Worm (Caenorhabditis elegans) whole organism, L1 larva: Measurements from ENCODE around the gene ZK666.8.
A peak's percentile ranks its signal among the peaks of the same experiment; 100 is the strongest.

Source experiments
- C16A3.4 ChIP-seq: fragments of 150-350 bp; optimal IDR thresholded peaks from 2 replicates; lab custom pipeline; 2014; ENCODE audit warnings: missing biosample characterization, missing genetic modification characterization
- F16B12.6 ChIP-seq: fragments of 150-350 bp; optimal IDR thresholded peaks from 2 replicates; lab custom pipeline; 2014; ENCODE audit warnings: missing biosample characterization, missing genetic modification characterization
- aha-1 ChIP-seq: fragments of 150-350 bp; optimal IDR thresholded peaks from 2 replicates; lab custom pipeline; 2014; ENCODE audit warnings: missing biosample characterization, missing genetic modification characterization
- alr-1 ChIP-seq: fragments of 200-800 bp; sonication (Bioruptor generic); optimal IDR thresholded peaks from 2 replicates; lab custom pipeline; 2018; ENCODE audit warnings: borderline replicate concordance, mild to moderate bottlenecking, missing genetic modification characterization, missing compliant biosample characterization
- ceh-63 ChIP-seq: fragments of 200-800 bp; sonication (Bioruptor generic); optimal IDR thresholded peaks from 2 replicates; lab custom pipeline; 2018; ENCODE audit warnings: mild to moderate bottlenecking, missing genetic modification characterization, missing compliant biosample characterization
- ceh-8 ChIP-seq: fragments of 200-800 bp; sonication (Bioruptor generic); optimal IDR thresholded peaks from 2 replicates; lab custom pipeline; 2018; ENCODE audit warnings: mild to moderate bottlenecking, missing genetic modification characterization, moderate library complexity, missing compliant biosample characterization
- ceh-90 ChIP-seq: sonication (generic microtip); optimal IDR thresholded peaks from 2 replicates; lab custom pipeline; 2016; ENCODE audit warnings: missing genetic modification characterization, missing compliant biosample characterization
- dpl-1 ChIP-seq, 3 experiments: fragments of 150-350 bp in 2 of 3; sonication (generic microtip) in 1 of 3; optimal IDR thresholded peaks; 2 replicates each; lab custom pipeline; 2014 to 2017; ENCODE audit warnings: missing biosample characterization in 3 of 3, missing genetic modification characterization in 3 of 3, missing genetic modification reagents in 3 of 3
- elt-2 ChIP-seq: sonication (generic microtip); optimal IDR thresholded peaks from 2 replicates; lab custom pipeline; 2016; ENCODE audit warnings: missing genetic modification characterization, mild to moderate bottlenecking, inconsistent platforms, missing compliant biosample characterization, missing genetic modification reagents
- elt-3 ChIP-seq, 6 experiments: fragments of 150-350 bp in 1 of 6; sonication (generic microtip); optimal IDR thresholded peaks; 2 replicates each; lab custom pipeline; 2017 to 2018; ENCODE audit warnings: missing biosample characterization in 6 of 6, missing genetic modification characterization in 6 of 6, inconsistent platforms in 1 of 6
- fkh-10 ChIP-seq: sonication (generic microtip); optimal IDR thresholded peaks from 2 replicates; lab custom pipeline; 2017; ENCODE audit warnings: missing biosample characterization, missing genetic modification reagents, missing genetic modification characterization
- fkh-8 ChIP-seq: sonication (generic microtip); optimal IDR thresholded peaks from 2 replicates; lab custom pipeline; 2016; ENCODE audit warnings: mild to moderate bottlenecking, missing genetic modification characterization, missing compliant biosample characterization
- fos-1 ChIP-seq: fragments of 150-350 bp; optimal IDR thresholded peaks from 2 replicates; lab custom pipeline; 2014; ENCODE audit warnings: missing biosample characterization, missing genetic modification characterization
- grh-1 ChIP-seq: fragments of 200-800 bp; sonication (Bioruptor generic); IDR thresholded peaks from 2 replicates; pipeline ENCODE4 v1.3.6; 2022; ENCODE audit warnings: missing genetic modification reagents, missing genetic modification characterization, missing compliant biosample characterization
- hlh-17 ChIP-seq: fragments of 200-800 bp; sonication (Bioruptor generic); optimal IDR thresholded peaks from 2 replicates; lab custom pipeline; 2018; ENCODE audit warnings: missing genetic modification characterization, mild to moderate bottlenecking, missing compliant biosample characterization, moderate library complexity, borderline replicate concordance
- hlh-4 ChIP-seq: sonication (generic microtip); optimal IDR thresholded peaks from 2 replicates; lab custom pipeline; 2016; ENCODE audit warnings: mild to moderate bottlenecking, missing genetic modification characterization, missing compliant biosample characterization
- hpl-2 ChIP-seq: fragments of 150-350 bp; optimal IDR thresholded peaks from 2 replicates; lab custom pipeline; 2014; ENCODE audit warnings: missing biosample characterization, missing genetic modification reagents, missing genetic modification characterization
- irx-1 ChIP-seq: sonication (generic microtip); optimal IDR thresholded peaks from 2 replicates; lab custom pipeline; 2016; ENCODE audit warnings: missing genetic modification characterization, missing compliant biosample characterization
- lin-13 ChIP-seq: fragments of 150-350 bp; optimal IDR thresholded peaks from 2 replicates; lab custom pipeline; 2014; ENCODE audit warnings: missing biosample characterization, missing genetic modification reagents, missing genetic modification characterization
- lin-14 ChIP-seq: fragments of 200-800 bp; sonication (Bioruptor generic); optimal IDR thresholded peaks from 2 replicates; lab custom pipeline; 2018; ENCODE audit warnings: mild to moderate bottlenecking, missing genetic modification characterization, moderate library complexity, missing compliant biosample characterization
- lin-15B ChIP-seq: fragments of 150-350 bp; sonication (generic microtip); optimal IDR thresholded peaks from 3 replicates; lab custom pipeline; 2014; ENCODE audit warnings: missing biosample characterization, missing genetic modification characterization
- lin-35 ChIP-seq, 2 experiments: fragments of 150-350 bp; optimal IDR thresholded peaks; 2 replicates each; lab custom pipeline; 2014; ENCODE audit warnings: missing biosample characterization in 2 of 2, missing genetic modification characterization in 2 of 2, missing genetic modification reagents in 2 of 2
- mab-9 ChIP-seq: fragments of 200-800 bp; sonication (Bioruptor generic); IDR thresholded peaks from 2 replicates; pipeline ENCODE4 v1.3.6; 2022; ENCODE audit warnings: missing genetic modification reagents, missing genetic modification characterization, missing compliant biosample characterization
- mdl-1 ChIP-seq, 2 experiments: fragments of 150-350 bp; optimal IDR thresholded peaks; 2 replicates each; lab custom pipeline; 2014 to 2017; ENCODE audit warnings: missing biosample characterization in 2 of 2, missing genetic modification characterization in 2 of 2, inconsistent platforms in 1 of 2
- mep-1 ChIP-seq: fragments of 150-350 bp; optimal IDR thresholded peaks from 2 replicates; lab custom pipeline; 2014; ENCODE audit warnings: missing biosample characterization, missing genetic modification characterization
- nhr-11 ChIP-seq: fragments of 150-350 bp; optimal IDR thresholded peaks from 2 replicates; lab custom pipeline; 2014; ENCODE audit warnings: missing biosample characterization, missing genetic modification characterization
- nhr-12 ChIP-seq: sonication (generic microtip); optimal IDR thresholded peaks from 2 replicates; lab custom pipeline; 2017; ENCODE audit warnings: missing biosample characterization, missing genetic modification characterization
- nhr-19 ChIP-seq: fragments of 200-800 bp; sonication (Bioruptor generic); conservative IDR thresholded peaks from 2 replicates; pipeline ENCODE4 v1.3.6; 2022; ENCODE audit warnings: missing genetic modification characterization, missing compliant biosample characterization
- nhr-28 ChIP-seq: fragments of 150-350 bp; optimal IDR thresholded peaks from 2 replicates; lab custom pipeline; 2014; ENCODE audit warnings: missing biosample characterization, missing genetic modification characterization
- nhr-84 ChIP-seq: sonication (generic microtip); optimal IDR thresholded peaks from 2 replicates; lab custom pipeline; 2017; ENCODE audit warnings: missing biosample characterization, missing genetic modification characterization
- nhr-85 ChIP-seq: sonication (generic microtip); peaks from one replicate; lab custom pipeline; 2016; ENCODE audit warnings: missing genetic modification characterization, inconsistent platforms, missing compliant biosample characterization
- nhr-90 ChIP-seq: sonication (generic microtip); optimal IDR thresholded peaks from 2 replicates; lab custom pipeline; 2016; ENCODE audit warnings: mild to moderate bottlenecking, missing genetic modification characterization, missing compliant biosample characterization; ENCODE audit not compliant: poor library complexity
- pag-3 ChIP-seq: sonication (generic microtip); optimal IDR thresholded peaks from 2 replicates; lab custom pipeline; 2017; ENCODE audit warnings: missing genetic modification characterization, mild to moderate bottlenecking, missing compliant biosample characterization, antibody characterized with exemption, borderline replicate concordance; ENCODE audit not compliant: insufficient read depth
- pax-3 ChIP-seq: fragments of 200-800 bp; sonication (Bioruptor generic); optimal IDR thresholded peaks from 2 replicates; lab custom pipeline; 2018; ENCODE audit warnings: mild to moderate bottlenecking, missing genetic modification characterization, moderate library complexity, missing compliant biosample characterization
- snpc-4 ChIP-seq: fragments of 150-350 bp; optimal IDR thresholded peaks from 2 replicates; lab custom pipeline; 2014; ENCODE audit warnings: missing biosample characterization, missing genetic modification characterization
- snu-23 ChIP-seq: sonication (generic microtip); optimal IDR thresholded peaks from 2 replicates; lab custom pipeline; 2016; ENCODE audit warnings: missing genetic modification characterization, missing compliant biosample characterization
- sptf-1 ChIP-seq: fragments of 150-350 bp; optimal IDR thresholded peaks from 2 replicates; lab custom pipeline; 2014; ENCODE audit warnings: missing biosample characterization, missing genetic modification characterization
- sup-37 ChIP-seq: fragments of 200-800 bp; sonication (Bioruptor generic); optimal IDR thresholded peaks from 2 replicates; lab custom pipeline; 2018; ENCODE audit warnings: mild to moderate bottlenecking, missing genetic modification characterization, missing compliant biosample characterization
- tbx-2 ChIP-seq: sonication (generic microtip); optimal IDR thresholded peaks from 2 replicates; lab custom pipeline; 2016; ENCODE audit warnings: missing genetic modification characterization, missing compliant biosample characterization
- unc-130 ChIP-seq: fragments of 150-350 bp; optimal IDR thresholded peaks from 2 replicates; lab custom pipeline; 2017; ENCODE audit warnings: missing biosample characterization, missing genetic modification characterization, inconsistent platforms
- unc-62 ChIP-seq: fragments of 150-350 bp; optimal IDR thresholded peaks from 2 replicates; lab custom pipeline; 2014; ENCODE audit warnings: missing biosample characterization, missing genetic modification reagents, missing genetic modification characterization
- unc-86 ChIP-seq: sonication (generic microtip); optimal IDR thresholded peaks from 2 replicates; lab custom pipeline; 2016; ENCODE audit warnings: missing genetic modification characterization, missing compliant biosample characterization
- unc-98 ChIP-seq: fragments of 200-800 bp; sonication (Bioruptor generic); IDR thresholded peaks from 2 replicates; pipeline ENCODE4 v1.3.6; 2022; ENCODE audit warnings: missing genetic modification characterization, missing compliant biosample characterization
- vab-15 ChIP-seq: sonication (generic microtip); optimal IDR thresholded peaks from 2 replicates; lab custom pipeline; 2017; ENCODE audit warnings: missing genotype, mild to moderate bottlenecking, missing genetic modification characterization, missing compliant biosample characterization
- xbp-1 ChIP-seq: sonication (generic microtip); optimal IDR thresholded peaks from 2 replicates; lab custom pipeline; 2016; ENCODE audit warnings: missing genetic modification characterization, missing compliant biosample characterization
- ztf-4 ChIP-seq: fragments of 150-350 bp; optimal IDR thresholded peaks from 2 replicates; lab custom pipeline; 2014; ENCODE audit warnings: missing biosample characterization, missing genetic modification characterization

The ZK666.8 gene

ce11 chrII:10450335-10450734, 42.6 kb downstream of the ZK666.8 start (continued):
- TF ChIP-seq lin-35 (GFP tag; optimal IDR thresholded peaks at IDR 0.05; lab: Kevin White, UChicago), result peak in 1 of 2 experiments; percentile 22
- TF ChIP-seq hlh-4 (tag; lab: Kevin White, UChicago), result no peak
- TF ChIP-seq nhr-90, result peak; percentile 35
- no peak for TF ChIP-seq unc-130

DNA sequence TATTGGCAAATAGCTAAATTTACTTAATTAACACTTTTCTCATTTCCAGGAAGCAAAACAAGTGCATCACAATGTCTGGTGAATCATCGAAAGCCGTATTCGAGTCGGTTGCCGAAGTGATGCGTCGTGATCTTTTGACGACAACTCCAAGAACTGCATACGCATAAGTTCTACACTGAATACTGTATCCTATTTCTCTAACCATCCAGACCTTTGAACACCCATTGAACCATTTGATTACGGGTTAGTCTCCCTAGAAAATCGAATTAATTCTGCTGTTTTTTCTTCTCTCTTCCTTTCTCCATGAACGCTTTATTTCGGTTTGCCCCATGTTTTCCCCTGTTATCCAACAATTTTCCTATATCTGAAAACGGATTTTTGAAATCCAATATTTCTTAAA, 43.2 kb downstream of the ZK666.8 start, which contains the start of gene lin-56:
Gene lin-56 (plus strand): TSS at position 301 of the 400 bp plus-strand sequence.
- no peak for TF ChIP-seq lin-14 (GFP tag; lab: Kevin White, UChicago)
- TF ChIP-seq unc-98 (GFP tag; lab: Robert Waterston, UW), result no peak
- no peak for TF ChIP-seq unc-86 (tag; lab: Kevin White, UChicago)

DNA sequence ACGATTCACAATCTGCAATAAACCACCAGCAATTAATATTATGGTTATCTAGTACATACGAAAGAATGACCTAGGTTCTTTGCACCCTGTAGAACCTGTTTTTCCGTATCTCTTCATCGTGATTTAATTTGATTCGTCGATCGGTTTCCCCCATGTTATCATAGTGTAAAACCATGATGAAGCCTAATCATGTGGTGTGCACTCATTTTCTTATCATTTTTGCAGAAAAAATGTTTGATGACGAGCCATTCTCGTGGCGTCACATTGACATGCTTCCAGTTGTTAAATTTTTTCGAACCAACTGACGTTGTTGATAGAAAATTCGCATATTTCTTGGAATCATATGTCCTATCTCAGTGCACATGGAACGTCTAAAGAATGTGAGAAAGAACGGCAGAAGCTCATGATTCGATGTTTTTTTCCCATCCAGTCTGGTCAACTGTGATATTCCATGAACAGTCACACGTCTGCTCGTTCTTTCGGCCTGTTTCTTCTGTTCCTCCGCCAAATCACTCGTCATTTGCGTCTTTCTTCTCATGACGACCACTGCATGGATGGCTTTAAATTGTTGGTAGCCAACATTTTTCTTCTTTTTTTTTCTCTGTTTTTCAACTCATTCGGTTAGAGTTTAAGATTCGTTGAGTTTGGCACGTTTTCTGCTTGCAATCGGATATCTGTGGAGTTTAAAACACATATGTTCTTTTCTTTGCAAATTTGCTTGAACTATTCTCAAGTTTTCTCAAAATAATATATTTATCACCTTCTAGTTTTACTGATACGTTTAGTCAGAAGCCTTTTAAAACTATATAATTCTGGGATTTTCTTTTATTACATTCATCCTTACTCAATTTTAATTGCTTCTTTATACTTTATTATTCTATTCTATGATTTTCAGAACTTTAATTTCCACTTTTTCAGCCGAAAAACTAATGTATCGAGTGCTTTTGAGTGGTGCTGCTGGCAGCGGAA, 45.3 kb downstream of the ZK666.8 start, which contains the start of gene ZK673.2:
Gene ZK673.2 (plus strand): TSS at position 919 of the 969 bp plus-strand sequence.
- TF ChIP-seq lin-13 (GFP tag; lab: Kevin White, UChicago), result peak; percentile 21
- TF ChIP-seq elt-3 (tag; optimal IDR thresholded peaks at IDR 0.05; lab: Kevin White, UChicago), result peak in 4 of 6 experiments; percentile 22 to 92 (median 51)
- no peak for TF ChIP-seq lin-15B
- no peak for TF ChIP-seq C16A3.4 (tag; lab: Kevin White, UChicago)
- TF ChIP-seq unc-86 (tag; lab: Kevin White, UChicago), result no peak
- peak; percentile 94 for TF ChIP-seq nhr-85 (tag; lab: Kevin White, UChicago)
- TF ChIP-seq alr-1, result no peak
- TF ChIP-seq elt-2 (tag; lab: Kevin White, UChicago), result peak; percentile 74
- no peak for TF ChIP-seq sup-37 (GFP tag; lab: Kevin White, UChicago)
- no peak for TF ChIP-seq pag-3 (tag; lab: Kevin White, UChicago)
- no peak for TF ChIP-seq snpc-4 (tag; lab: Kevin White, UChicago)
- no peak for TF ChIP-seq aha-1
- TF ChIP-seq vab-15 (tag; lab: Kevin White, UChicago), result peak; percentile 1
- peak; percentile 45; the same call in 1 of the 2 replicates for TF ChIP-seq nhr-19 (GFP tag; lab: Robert Waterston, UW)
- TF ChIP-seq mdl-1 (tag; optimal IDR thresholded peaks at IDR 0.05; lab: Kevin White, UChicago), result peak in 1 of 2 experiments; percentile 64
- no peak for TF ChIP-seq ceh-90 (tag; lab: Kevin White, UChicago)
- TF ChIP-seq nhr-84 (tag; lab: Kevin White, UChicago), result no peak
- peak; percentile 32 for TF ChIP-seq nhr-11 (tag; lab: Kevin White, UChicago)
- TF ChIP-seq mep-1 (tag; lab: Kevin White, UChicago), result peak; percentile 38
- TF ChIP-seq F16B12.6 (tag; lab: Kevin White, UChicago), result no peak
- TF ChIP-seq grh-1, result peak; percentile 72
- TF ChIP-seq irx-1, result no peak
- no peak for TF ChIP-seq sptf-1 (tag; lab: Kevin White, UChicago)
- TF ChIP-seq ceh-8 (GFP tag; lab: Kevin White, UChicago), result no peak
- no peak for TF ChIP-seq tbx-2
- TF ChIP-seq mab-9 (GFP tag; lab: Robert Waterston, UW), result no peak
- TF ChIP-seq xbp-1, result no peak
- no peak for TF ChIP-seq ztf-4
- peak; percentile 29 for TF ChIP-seq fkh-8 (tag; lab: Kevin White, UChicago)
- no peak for TF ChIP-seq ceh-63
- TF ChIP-seq unc-62 (GFP tag; lab: Kevin White, UChicago), result no peak
- no peak for TF ChIP-seq nhr-12 (tag; lab: Kevin White, UChicago)
- TF ChIP-seq snu-23, result peak; percentile 55
- TF ChIP-seq fkh-10 (GFP tag; lab: Kevin White, UChicago), result no peak
- no peak for TF ChIP-seq hpl-2 (GFP tag; lab: Kevin White, UChicago)
- no peak for TF ChIP-seq fos-1 (tag; lab: Kevin White, UChicago)
- TF ChIP-seq unc-130, result no peak
- no peak for TF ChIP-seq pax-3 (tag; lab: Kevin White, UChicago)
- no peak for TF ChIP-seq dpl-1 (GFP tag; optimal IDR thresholded peaks at IDR 0.05; lab: Kevin White, UChicago)
- no peak for TF ChIP-seq nhr-28 (tag; lab: Kevin White, UChicago)
- TF ChIP-seq hlh-4 (tag; lab: Kevin White, UChicago), result no peak
- TF ChIP-seq hlh-17 (GFP tag; lab: Kevin White, UChicago), result no peak
